Worm (Caenorhabditis elegans) whole organism, L3 larva: Measurements from ENCODE around the gene srw-89.

Source experiments
- elt-2 ChIP-seq: sonication (generic microtip); optimal IDR thresholded peaks from 2 replicates; lab custom pipeline; 2016; ENCODE audit warnings: missing genetic modification reagents, mild to moderate bottlenecking, missing genetic modification characterization, missing compliant biosample characterization
- mdl-1 ChIP-seq: fragments of 150-350 bp; optimal IDR thresholded peaks from 2 replicates; lab custom pipeline; 2014; ENCODE audit warnings: missing biosample characterization, missing genetic modification characterization
- nhr-77 ChIP-seq: fragments of 150-350 bp; optimal IDR thresholded peaks from 2 replicates; lab custom pipeline; 2014; ENCODE audit warnings: missing biosample characterization, missing genetic modification characterization

DNA sequence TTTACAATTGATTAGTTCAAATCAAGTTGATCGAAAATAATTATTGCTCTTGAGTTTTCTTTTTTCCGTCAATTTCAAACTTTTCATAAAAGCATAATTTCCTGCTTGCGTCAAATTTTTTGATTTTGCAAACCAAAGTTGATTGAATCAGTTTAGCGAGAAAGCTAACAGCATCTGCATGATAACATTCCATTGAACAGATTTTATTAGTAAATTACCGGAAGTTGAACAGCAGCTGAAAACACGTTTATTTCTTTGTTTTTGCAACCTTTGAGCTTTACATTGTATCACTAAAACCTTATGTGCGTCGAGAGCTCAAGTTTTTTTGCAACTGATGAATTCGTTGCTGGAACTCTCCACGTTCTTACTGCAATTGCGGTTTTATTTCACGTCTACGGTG lies 30.7 kb downstream of the srw-89 start, which contains the start of gene srh-169:
- TF ChIP-seq mdl-1 (tag; lab: Kevin White, UChicago) (no peak), nhr-77 (tag; lab: Kevin White, UChicago) (no peak), elt-2 (tag; lab: Kevin White, UChicago) (no peak)
